Worm (Caenorhabditis elegans) whole organism, L2 larva: Measurements from ENCODE around the gene F11A5.16.
A peak's percentile ranks its signal among the peaks of the same experiment; 100 is the strongest.

Experiments
- C34F6.9 ChIP-seq: fragments of 150-350 bp; optimal IDR thresholded peaks from 2 replicates; lab custom pipeline; 2014; ENCODE audit warnings: missing biosample characterization, missing genetic modification characterization
- F13H6.1 ChIP-seq: sonication (generic microtip); optimal IDR thresholded peaks from 2 replicates; lab custom pipeline; 2016; ENCODE audit warnings: missing genetic modification characterization, missing compliant biosample characterization
- alr-1 ChIP-seq: fragments of 150-350 bp; optimal IDR thresholded peaks from 2 replicates; lab custom pipeline; 2014; ENCODE audit warnings: missing biosample characterization, missing genetic modification characterization
- ceh-82 ChIP-seq: fragments of 150-350 bp; optimal IDR thresholded peaks from 2 replicates; lab custom pipeline; 2014; ENCODE audit warnings: missing biosample characterization, missing genetic modification characterization
- dmd-4 ChIP-seq: sonication (generic microtip); optimal IDR thresholded peaks from 2 replicates; lab custom pipeline; 2017; ENCODE audit warnings: missing biosample characterization, missing genetic modification characterization
- egl-27 ChIP-seq: sonication (generic microtip); optimal IDR thresholded peaks from 3 replicates; lab custom pipeline; 2017; ENCODE audit warnings: missing biosample characterization, missing genetic modification reagents, missing genetic modification characterization
- elt-3 ChIP-seq: sonication (generic microtip); optimal IDR thresholded peaks from 2 replicates; lab custom pipeline; 2017; ENCODE audit warnings: missing biosample characterization, missing genetic modification characterization
- fos-1 ChIP-seq: fragments of 150-350 bp; optimal IDR thresholded peaks from 2 replicates; lab custom pipeline; 2014; ENCODE audit warnings: missing biosample characterization, missing genetic modification characterization
- gmeb-1 ChIP-seq: fragments of 150-350 bp; optimal IDR thresholded peaks from 2 replicates; lab custom pipeline; 2014; ENCODE audit warnings: missing biosample characterization, missing genetic modification characterization
- lin-11 ChIP-seq: fragments of 150-350 bp; sonication (generic microtip); optimal IDR thresholded peaks from 2 replicates; lab custom pipeline; 2014; ENCODE audit warnings: missing biosample characterization, missing genetic modification characterization, inconsistent platforms, mixed read lengths
- lin-13 ChIP-seq: fragments of 150-350 bp; optimal IDR thresholded peaks from 2 replicates; lab custom pipeline; 2014; ENCODE audit warnings: missing biosample characterization, missing genetic modification reagents, missing genetic modification characterization
- lin-39 ChIP-seq: fragments of 150-350 bp; optimal IDR thresholded peaks from 2 replicates; lab custom pipeline; 2014; ENCODE audit warnings: missing biosample characterization, missing genetic modification reagents, missing genetic modification characterization
- lsy-2 ChIP-seq, 2 experiments: fragments of 150-350 bp in 1 of 2; sonication (generic microtip) in 1 of 2; optimal IDR thresholded peaks; 2 replicates each; lab custom pipeline; 2014 to 2017; ENCODE audit warnings: missing biosample characterization in 2 of 2, missing genetic modification characterization in 2 of 2
- mab-5 ChIP-seq: fragments of 150-350 bp; optimal IDR thresholded peaks from 2 replicates; lab custom pipeline; 2014; ENCODE audit warnings: missing biosample characterization, missing genetic modification characterization
- mbf-1 ChIP-seq: sonication (generic microtip); optimal IDR thresholded peaks from 2 replicates; lab custom pipeline; 2017; ENCODE audit warnings: missing biosample characterization, missing genetic modification characterization
- mdl-1 ChIP-seq, 2 experiments: fragments of 150-350 bp in 1 of 2; sonication (generic microtip) in 1 of 2; optimal IDR thresholded peaks; 2 replicates each; lab custom pipeline; 2017; ENCODE audit warnings: missing biosample characterization in 2 of 2, missing genetic modification characterization in 2 of 2
- nhr-12 ChIP-seq: fragments of 150-350 bp; optimal IDR thresholded peaks from 2 replicates; lab custom pipeline; 2014; ENCODE audit warnings: missing biosample characterization, missing genetic modification characterization
- nhr-21 ChIP-seq: fragments of 150-350 bp; optimal IDR thresholded peaks from 2 replicates; lab custom pipeline; 2014; ENCODE audit warnings: missing biosample characterization, missing genetic modification characterization
- nhr-23 ChIP-seq: fragments of 150-350 bp; optimal IDR thresholded peaks from 2 replicates; lab custom pipeline; 2014; ENCODE audit warnings: missing biosample characterization, missing genetic modification reagents, missing genetic modification characterization
- nhr-237 ChIP-seq: fragments of 150-350 bp; optimal IDR thresholded peaks from 2 replicates; lab custom pipeline; 2014; ENCODE audit warnings: missing biosample characterization, missing genetic modification characterization
- nhr-25 ChIP-seq: fragments of 150-350 bp; sonication (generic microtip); optimal IDR thresholded peaks from 3 replicates; lab custom pipeline; 2014; ENCODE audit warnings: missing biosample characterization, missing genetic modification characterization
- nhr-6 ChIP-seq: fragments of 150-350 bp; optimal IDR thresholded peaks from 2 replicates; lab custom pipeline; 2014; ENCODE audit warnings: missing biosample characterization, missing genetic modification characterization
- peb-1 ChIP-seq: fragments of 150-350 bp; optimal IDR thresholded peaks from 2 replicates; lab custom pipeline; 2014; ENCODE audit warnings: missing biosample characterization, missing genetic modification characterization
- sem-4 ChIP-seq: fragments of 150-350 bp; optimal IDR thresholded peaks from 2 replicates; lab custom pipeline; 2014; ENCODE audit warnings: missing biosample characterization, missing genetic modification reagents, missing genetic modification characterization
- skn-1 ChIP-seq: sonication (generic microtip); optimal IDR thresholded peaks from 2 replicates; lab custom pipeline; 2017; ENCODE audit warnings: missing biosample characterization, missing genetic modification characterization
- sma-3 ChIP-seq: sonication (generic microtip); optimal IDR thresholded peaks from 2 replicates; lab custom pipeline; 2016; ENCODE audit warnings: missing genetic modification reagents, missing genetic modification characterization, missing compliant biosample characterization
- sma-9 ChIP-seq, 2 experiments: fragments of 150-350 bp in 1 of 2; sonication (generic microtip) in 1 of 2; optimal IDR thresholded peaks; 2 replicates each; lab custom pipeline; 2014 to 2016; ENCODE audit warnings: missing genetic modification characterization in 2 of 2, mild to moderate bottlenecking in 1 of 2, missing biosample characterization in 1 of 2, missing compliant biosample characterization in 1 of 2, missing genetic modification reagents in 1 of 2, moderate library complexity in 1 of 2
- snpc-4 ChIP-seq: fragments of 150-350 bp; optimal IDR thresholded peaks from 2 replicates; lab custom pipeline; 2014; ENCODE audit warnings: missing biosample characterization, missing genetic modification characterization
- unc-55 ChIP-seq: fragments of 150-350 bp; sonication (generic microtip); optimal IDR thresholded peaks from 3 replicates; lab custom pipeline; 2014; ENCODE audit warnings: missing biosample characterization, missing genetic modification reagents, missing genetic modification characterization
- unc-62 ChIP-seq: fragments of 150-350 bp; optimal IDR thresholded peaks from 2 replicates; lab custom pipeline; 2014; ENCODE audit warnings: missing biosample characterization, missing genetic modification reagents, missing genetic modification characterization
- zag-1 ChIP-seq: fragments of 150-350 bp; optimal IDR thresholded peaks from 2 replicates; lab custom pipeline; 2014; ENCODE audit warnings: missing biosample characterization, missing genetic modification characterization
- ztf-11 ChIP-seq: sonication (generic microtip); optimal IDR thresholded peaks from 2 replicates; lab custom pipeline; 2017; ENCODE audit warnings: missing biosample characterization, missing genetic modification characterization
- ztf-4 ChIP-seq: fragments of 150-350 bp; optimal IDR thresholded peaks from 2 replicates; lab custom pipeline; 2014; ENCODE audit warnings: missing biosample characterization, missing genetic modification characterization

Gene F11A5.16

ce11 chrV:16232180-16232579, 21.4 kb downstream of the F11A5.16 start, which contains the start of gene gst-22:
Gene gst-22 (minus strand): TSS chrV:16232282.
- TF ChIP-seq sma-3, result no peak
- TF ChIP-seq elt-3 (tag; lab: Kevin White, UChicago), result no peak
- peak; percentile 56 for TF ChIP-seq sma-9 (GFP tag; optimal IDR thresholded peaks at IDR 0.05; lab: Kevin White, UChicago)
- no peak for TF ChIP-seq sma-9 (tag; optimal IDR thresholded peaks at IDR 0.05; lab: Kevin White, UChicago)
- peak; percentile 10 for TF ChIP-seq skn-1 (tag; lab: Kevin White, UChicago)
- TF ChIP-seq gmeb-1 (tag; lab: Kevin White, UChicago), result peak; percentile 5
- TF ChIP-seq alr-1 (tag; lab: Kevin White, UChicago), result no peak
- no peak for TF ChIP-seq lsy-2 (tag; optimal IDR thresholded peaks at IDR 0.05; lab: Kevin White, UChicago)
- peak; percentile 99 for TF ChIP-seq fos-1
- no peak for TF ChIP-seq lin-39

- no peak for TF ChIP-seq sma-9 (GFP tag; optimal IDR thresholded peaks at IDR 0.05; lab: Kevin White, UChicago)
- TF ChIP-seq sma-9 (tag; optimal IDR thresholded peaks at IDR 0.05; lab: Kevin White, UChicago), result no peak
- no peak for TF ChIP-seq sma-3
- no peak for TF ChIP-seq unc-62
- TF ChIP-seq lin-11 (tag; lab: Kevin White, UChicago), result no peak
- TF ChIP-seq ceh-82 (tag; lab: Kevin White, UChicago), result no peak
- no peak for TF ChIP-seq mab-5
- TF ChIP-seq unc-55, result no peak
- TF ChIP-seq C34F6.9 (tag; lab: Kevin White, UChicago), result no peak
- no peak for TF ChIP-seq nhr-23 (tag; lab: Kevin White, UChicago)
- no peak for TF ChIP-seq ztf-4 (tag; lab: Kevin White, UChicago)
- no peak for TF ChIP-seq nhr-25
- TF ChIP-seq peb-1 (tag; lab: Kevin White, UChicago), result no peak
- no peak for TF ChIP-seq mdl-1 (tag; optimal IDR thresholded peaks at IDR 0.05; lab: Kevin White, UChicago)
- no peak for TF ChIP-seq egl-27 (tag; lab: Kevin White, UChicago)
- TF ChIP-seq snpc-4 (tag; lab: Kevin White, UChicago), result no peak
- no peak for TF ChIP-seq mbf-1 (tag; lab: Kevin White, UChicago)
- TF ChIP-seq nhr-21 (tag; lab: Kevin White, UChicago), result no peak
Measured at ce11 chrV:16233624-16234023, 22.9 kb downstream of the F11A5.16 start, which contains the start of gene clec-233. Gene clec-233 (plus strand): TSS chrV:16233924.

ce11 chrV:16235135-16235534, 24.4 kb downstream of the F11A5.16 start, which contains the start of gene F21H7.3:
Gene F21H7.3 (minus strand): TSS chrV:16235235.
- TF ChIP-seq ceh-82 (tag; lab: Kevin White, UChicago) (no peak), nhr-237 (tag; lab: Kevin White, UChicago) (no peak), ztf-11 (tag; lab: Kevin White, UChicago) (no peak), sem-4 (tag; lab: Kevin White, UChicago) (no peak)

ce11 chrV:16235647-16236046, 24.9 kb downstream of the F11A5.16 start, which contains the start of gene srh-98:
Gene srh-98 (minus strand): TSS chrV:16235747.
- no peak for TF ChIP-seq sma-9 (GFP tag; optimal IDR thresholded peaks at IDR 0.05; lab: Kevin White, UChicago)
- no peak for TF ChIP-seq sma-9 (tag; optimal IDR thresholded peaks at IDR 0.05; lab: Kevin White, UChicago)
- no peak for TF ChIP-seq lin-13 (GFP tag; lab: Kevin White, UChicago)
- no peak for TF ChIP-seq F13H6.1 (tag; lab: Kevin White, UChicago)
- no peak for TF ChIP-seq egl-27 (tag; lab: Kevin White, UChicago)
- TF ChIP-seq zag-1, result no peak
- no peak for TF ChIP-seq elt-3 (tag; lab: Kevin White, UChicago)
- no peak for TF ChIP-seq alr-1 (tag; lab: Kevin White, UChicago)
- TF ChIP-seq mab-5, result no peak
- TF ChIP-seq dmd-4 (tag; lab: Kevin White, UChicago), result no peak

- TF ChIP-seq nhr-6 (tag; lab: Kevin White, UChicago) (no peak), F13H6.1 (tag; lab: Kevin White, UChicago) (no peak), nhr-12 (tag; lab: Kevin White, UChicago) (no peak), unc-62 (no peak), nhr-237 (tag; lab: Kevin White, UChicago) (no peak)
Measured at ce11 chrV:16237223-16237622, 26.5 kb downstream of the F11A5.16 start, which contains the start of gene F21H7.5. Gene F21H7.5 (plus strand): TSS chrV:16237523.
